Fruit fly (Drosophila melanogaster) Kc167 (cell line): Measurements from ENCODE around the gene sgl.

Experiments
- Myc ChIP-seq: fragments of >200 bp; optimal IDR thresholded peaks from 2 replicates; lab custom pipeline; 2017; ENCODE audit warnings: missing external identifiers
- h ChIP-seq: fragments of >200 bp; optimal IDR thresholded peaks from 3 replicates; lab custom pipeline; 2018; ENCODE audit warnings: missing external identifiers
- psq ChIP-seq: fragments of >200 bp; optimal IDR thresholded peaks from 2 replicates; lab custom pipeline; 2017; ENCODE audit warnings: missing external identifiers

DNA sequence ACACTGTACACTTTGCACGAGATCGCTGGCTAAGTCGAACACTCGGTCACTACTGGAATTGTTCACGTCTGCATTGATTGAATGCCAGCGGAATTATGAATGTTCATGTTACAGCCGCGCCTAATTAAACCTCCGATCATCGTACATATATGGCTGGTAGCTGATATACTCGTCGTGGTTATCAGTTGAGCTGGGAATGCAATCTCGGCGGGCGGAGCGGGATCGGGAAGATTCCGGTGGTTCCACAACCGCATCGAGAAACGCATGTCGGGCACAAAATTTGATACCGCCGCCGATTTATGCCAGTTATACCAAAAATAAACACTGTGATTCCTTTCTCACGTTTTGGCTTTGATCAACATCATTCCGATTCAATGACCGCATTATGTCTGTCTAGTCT lies 49.8 kb downstream of the sgl start, which contains the start of gene Prat2:
- no peak for TF ChIP-seq Myc (lab: Kevin White, UChicago)
- TF ChIP-seq psq (lab: Kevin White, UChicago): no peak
- no peak for TF ChIP-seq h (lab: Kevin White, UChicago)
